Worm (Caenorhabditis elegans): ENCODE results near the gene rbm-39.

DNA sequence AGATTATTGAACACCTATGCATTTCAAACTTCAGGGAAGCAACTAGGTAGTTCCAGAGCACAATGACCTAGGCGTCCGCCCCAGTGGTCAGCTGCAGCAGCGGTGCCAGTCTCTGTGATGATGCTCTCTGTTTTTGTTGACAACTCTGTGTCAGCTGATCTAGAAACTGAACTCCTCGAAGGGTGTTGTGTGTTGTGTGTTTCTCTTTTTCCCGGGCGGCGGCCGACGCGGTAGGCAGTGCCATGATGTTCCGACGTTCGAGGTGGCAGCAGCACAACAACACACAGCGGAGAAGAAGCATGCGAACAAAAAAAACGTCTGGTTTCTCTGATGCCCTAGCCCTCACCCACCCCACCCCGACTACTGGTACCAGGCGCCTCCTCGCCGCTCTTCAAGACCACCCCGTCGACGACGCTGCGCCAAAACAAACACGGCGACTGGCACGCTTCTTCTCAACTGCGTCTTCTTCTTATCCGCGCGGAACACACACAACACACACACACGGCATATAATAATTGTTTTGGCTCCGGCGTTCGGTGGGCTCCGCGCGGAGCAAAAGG lies 51.9 kb downstream of the rbm-39 start:
- TF ChIP-seq aly-2 (tag; optimal IDR thresholded peaks at IDR 0.05) (no peak), unc-130 (tag; optimal IDR thresholded peaks at IDR 0.05) (no peak), ceh-63 (GFP tag; optimal IDR thresholded peaks at IDR 0.05) (no peak), vab-15 (tag; optimal IDR thresholded peaks at IDR 0.05) (no peak), lsy-2 (tag; optimal IDR thresholded peaks at IDR 0.05) (no peak), ama-1 (optimal IDR thresholded peaks at IDR 0.05) (no peak), nhr-12 (tag; optimal IDR thresholded peaks at IDR 0.05) (no peak)
